Fruit fly (Drosophila melanogaster) whole organism, embryonic: ENCODE results near the gene CG46244.

Experiments
- CG11247 ChIP-seq: fragments of 200-800 bp; sonication (Bioruptor generic); IDR thresholded peaks from 2 replicates; pipeline ENCODE4 v1.3.6; 2022; ENCODE audit warnings: missing biosample characterization, missing genetic modification characterization
- CG11398 ChIP-seq: fragments of 200-800 bp; sonication (Bioruptor generic); optimal IDR thresholded peaks from 2 replicates; lab custom pipeline; 2016; ENCODE audit warnings: missing biosample characterization, missing genetic modification characterization
- CG12104 ChIP-seq: fragments of 200-800 bp; sonication (Bioruptor generic); optimal IDR thresholded peaks from 3 replicates; lab custom pipeline; 2016; ENCODE audit warnings: missing biosample characterization, missing genetic modification characterization
- CG12744 ChIP-seq: fragments of 200-800 bp; sonication (Bioruptor generic); optimal IDR thresholded peaks from 2 replicates; lab custom pipeline; 2016; ENCODE audit warnings: missing biosample characterization, missing genetic modification characterization
- CG13624 ChIP-seq: fragments of 200-800 bp; sonication (Bioruptor generic); optimal IDR thresholded peaks from 2 replicates; lab custom pipeline; 2016; ENCODE audit warnings: missing biosample characterization, missing genetic modification characterization
- CG15269 ChIP-seq: fragments of 200-800 bp; sonication (Bioruptor generic); optimal IDR thresholded peaks from 2 replicates; lab custom pipeline; 2018; ENCODE audit warnings: missing biosample characterization, mild to moderate bottlenecking, missing genetic modification characterization, moderate library complexity
- CG15514 ChIP-seq: fragments of 200-800 bp; sonication (Bioruptor generic); optimal IDR thresholded peaks from 3 replicates; lab custom pipeline; 2017; ENCODE audit warnings: missing biosample characterization, missing genetic modification characterization, mild to moderate bottlenecking, moderate library complexity, missing genetic modification reagents
- CG17361 ChIP-seq: fragments of 200-800 bp; sonication (Bioruptor generic); IDR thresholded peaks from 3 replicates; pipeline ENCODE4 v1.3.6; 2022; ENCODE audit warnings: missing biosample characterization, missing genetic modification characterization
- CG18619 ChIP-seq: fragments of 200-800 bp; sonication (Bioruptor generic); optimal IDR thresholded peaks from 3 replicates; lab custom pipeline; 2017; ENCODE audit warnings: missing biosample characterization, mild to moderate bottlenecking, missing genetic modification characterization
- CG31365 ChIP-seq: fragments of 200-800 bp; sonication (Bioruptor generic); optimal IDR thresholded peaks from 2 replicates; lab custom pipeline; 2018; ENCODE audit warnings: missing biosample characterization, mild to moderate bottlenecking, missing genetic modification characterization
- CG3163 ChIP-seq: fragments of 200-800 bp; sonication (Bioruptor generic); optimal IDR thresholded peaks from 3 replicates; lab custom pipeline; 2016; ENCODE audit warnings: missing biosample characterization, missing genetic modification characterization
- CG32767 ChIP-seq: fragments of 200-800 bp; sonication (Bioruptor generic); IDR thresholded peaks from 2 replicates; pipeline ENCODE4 v1.3.6; 2022; ENCODE audit warnings: missing biosample characterization, missing genetic modification characterization
- CG32772 ChIP-seq: fragments of 200-800 bp; sonication (Bioruptor generic); IDR thresholded peaks from 2 replicates; pipeline ENCODE4 v1.3.6; 2022; ENCODE audit warnings: missing biosample characterization, missing genetic modification characterization
- CG33557 ChIP-seq: fragments of 200-800 bp; sonication (Bioruptor generic); optimal IDR thresholded peaks from 2 replicates; lab custom pipeline; 2019; ENCODE audit warnings: missing biosample characterization, mild to moderate bottlenecking, missing genetic modification characterization, moderate library complexity
- CG34376 ChIP-seq: fragments of 200-800 bp; sonication (Bioruptor generic); optimal IDR thresholded peaks from 2 replicates; lab custom pipeline; 2018; ENCODE audit warnings: missing biosample characterization, mild to moderate bottlenecking, missing genetic modification characterization
- CG6654 ChIP-seq: fragments of 200-800 bp; sonication (Bioruptor generic); optimal IDR thresholded peaks from 2 replicates; lab custom pipeline; 2017; ENCODE audit warnings: missing biosample characterization, mild to moderate bottlenecking, missing genetic modification characterization
- CG7928 ChIP-seq: fragments of 200-800 bp; sonication (Bioruptor generic); optimal IDR thresholded peaks from 2 replicates; lab custom pipeline; 2017; ENCODE audit warnings: missing biosample characterization, mild to moderate bottlenecking, missing genetic modification characterization
- CG8281 ChIP-seq: fragments of 200-800 bp; sonication (Bioruptor generic); optimal IDR thresholded peaks from 2 replicates; lab custom pipeline; 2018; ENCODE audit warnings: missing biosample characterization, mild to moderate bottlenecking, missing genetic modification characterization, moderate library complexity
- CG8478 ChIP-seq: fragments of >200 bp; optimal IDR thresholded peaks from 2 replicates; lab custom pipeline; 2018
- CG9797 ChIP-seq: fragments of 200-800 bp; sonication (Bioruptor generic); optimal IDR thresholded peaks from 3 replicates; lab custom pipeline; 2018; ENCODE audit warnings: missing biosample characterization, mild to moderate bottlenecking, missing genetic modification characterization
- Camta ChIP-seq: fragments of 200-800 bp; sonication (Bioruptor generic); optimal IDR thresholded peaks from 2 replicates; lab custom pipeline; 2016; ENCODE audit warnings: missing biosample characterization, missing genetic modification characterization
- Dll ChIP-seq: fragments of 200-800 bp; sonication (Bioruptor generic); IDR thresholded peaks from 4 replicates; pipeline ENCODE4 v1.3.6; 2022; ENCODE audit warnings: missing biosample characterization, missing genetic modification characterization; ENCODE audit not compliant: partially characterized antibody
- Eip74EF ChIP-seq, 2 experiments: fragments of 200-800 bp in 1 of 2; fragments of >200 bp in 1 of 2; sonication (Bioruptor generic) in 1 of 2; optimal IDR thresholded peaks; 2 replicates each; lab custom pipeline; 2017 to 2019; ENCODE audit warnings: missing biosample characterization in 2 of 2, missing genetic modification characterization in 2 of 2, mild to moderate bottlenecking in 1 of 2, moderate library complexity in 1 of 2
- HLH3B ChIP-seq: fragments of 200-800 bp; sonication (Bioruptor generic); IDR thresholded peaks from 2 replicates; pipeline ENCODE4 v1.3.6; 2022; ENCODE audit warnings: missing biosample characterization, missing genetic modification characterization
- Myb ChIP-seq: fragments of 200-800 bp; sonication (Bioruptor generic); optimal IDR thresholded peaks from 2 replicates; lab custom pipeline; 2016; ENCODE audit warnings: missing biosample characterization, missing genetic modification characterization
- Oaz ChIP-seq: fragments of 200-800 bp; sonication (Bioruptor generic); IDR thresholded peaks from 2 replicates; pipeline ENCODE4 v1.3.6; 2022; ENCODE audit warnings: missing biosample characterization, missing genetic modification characterization
- Poxn ChIP-seq: fragments of 200-800 bp; sonication (Bioruptor generic); IDR thresholded peaks from 2 replicates; pipeline ENCODE4 v1.3.6; 2022; ENCODE audit warnings: missing biosample characterization, missing genetic modification characterization
- Rx ChIP-seq: fragments of 200-800 bp; sonication (Bioruptor generic); IDR thresholded peaks from 2 replicates; pipeline ENCODE4 v1.3.6; 2022; ENCODE audit warnings: missing biosample characterization, missing genetic modification characterization
- Sin3A ChIP-seq: fragments of >200 bp; optimal IDR thresholded peaks from 2 replicates; lab custom pipeline; 2018
- Sox102F ChIP-seq: fragments of 200-800 bp; sonication (Bioruptor generic); optimal IDR thresholded peaks from 2 replicates; lab custom pipeline; 2018; ENCODE audit warnings: missing biosample characterization, mild to moderate bottlenecking, missing genetic modification characterization, moderate library complexity
- Sry-β ChIP-seq: fragments of 200-800 bp; sonication (Bioruptor generic); optimal IDR thresholded peaks from 2 replicates; lab custom pipeline; 2018; ENCODE audit warnings: missing biosample characterization, mild to moderate bottlenecking, missing genetic modification characterization, moderate library complexity
- Ssrp ChIP-seq: fragments of 200-800 bp; sonication (Bioruptor generic); optimal IDR thresholded peaks from 2 replicates; lab custom pipeline; 2018; ENCODE audit warnings: missing biosample characterization, mild to moderate bottlenecking, missing genetic modification characterization, moderate library complexity
- Tbp ChIP-seq: fragments of >200 bp; optimal IDR thresholded peaks from 2 replicates; lab custom pipeline; 2018; ENCODE audit warnings: missing biosample characterization, missing genetic modification characterization
- Vsx1 ChIP-seq: fragments of 200-800 bp; sonication (Bioruptor generic); optimal IDR thresholded peaks from 2 replicates; lab custom pipeline; 2017; ENCODE audit warnings: missing biosample characterization, mild to moderate bottlenecking, missing genetic modification characterization, missing genetic modification reagents
- ato ChIP-seq: fragments of 200-800 bp; sonication (Bioruptor generic); IDR thresholded peaks from 2 replicates; pipeline ENCODE4 v1.3.6; 2022; ENCODE audit warnings: missing biosample characterization, missing genetic modification characterization; ENCODE audit not compliant: partially characterized antibody
- bowl ChIP-seq: fragments of 200-800 bp; sonication (Bioruptor generic); IDR thresholded peaks from 2 replicates; pipeline ENCODE4 v1.3.6; 2022; ENCODE audit warnings: missing biosample characterization, missing genetic modification characterization
- en ChIP-seq: fragments of 200-800 bp; sonication (Bioruptor generic); optimal IDR thresholded peaks from 2 replicates; lab custom pipeline; 2016; ENCODE audit warnings: missing biosample characterization, missing genetic modification characterization
- hth ChIP-seq: fragments of >200 bp; optimal IDR thresholded peaks from 2 replicates; lab custom pipeline; 2017; ENCODE audit warnings: inconsistent platforms
- jing ChIP-seq: fragments of 200-800 bp; sonication (Bioruptor generic); optimal IDR thresholded peaks from 2 replicates; lab custom pipeline; 2018; ENCODE audit warnings: missing biosample characterization, mild to moderate bottlenecking, missing genetic modification characterization
- lab ChIP-seq: fragments of 200-800 bp; sonication (Bioruptor generic); optimal IDR thresholded peaks from 3 replicates; lab custom pipeline; 2017; ENCODE audit warnings: missing biosample characterization, missing genetic modification characterization, mild to moderate bottlenecking, moderate library complexity, missing genetic modification reagents
- odd ChIP-seq: fragments of 200-800 bp; sonication (Bioruptor generic); optimal IDR thresholded peaks from 2 replicates; lab custom pipeline; 2017; ENCODE audit warnings: missing biosample characterization, mild to moderate bottlenecking, missing genetic modification characterization
- psq ChIP-seq: fragments of 200-800 bp; sonication (Bioruptor generic); optimal IDR thresholded peaks from 2 replicates; lab custom pipeline; 2017; ENCODE audit warnings: missing biosample characterization, missing genetic modification characterization
- pum ChIP-seq: fragments of 200-800 bp; sonication (Bioruptor generic); optimal IDR thresholded peaks from 2 replicates; lab custom pipeline; 2016; ENCODE audit warnings: missing biosample characterization, missing genetic modification characterization
- rib ChIP-seq: fragments of 200-800 bp; sonication (Bioruptor generic); IDR thresholded peaks from 2 replicates; pipeline ENCODE4 v1.3.6; 2022; ENCODE audit warnings: missing biosample characterization, missing genetic modification characterization
- sc ChIP-seq, 3 experiments: fragments of >200 bp in 2 of 3; fragments of 200-800 bp in 1 of 3; sonication (Bioruptor generic) in 1 of 3; optimal IDR thresholded peaks; 2 replicates in 2 of 3; 3 replicates in 1 of 3; lab custom pipeline; 2017; ENCODE audit warnings: mild to moderate bottlenecking in 1 of 3, missing biosample characterization in 1 of 3, missing genetic modification characterization in 1 of 3, missing genetic modification reagents in 1 of 3
- sd ChIP-seq: fragments of 200-800 bp; sonication (Bioruptor generic); optimal IDR thresholded peaks from 3 replicates; lab custom pipeline; 2018; ENCODE audit warnings: missing biosample characterization, mild to moderate bottlenecking, missing genetic modification characterization, moderate library complexity
- tap ChIP-seq: fragments of 200-800 bp; optimal IDR thresholded peaks from 3 replicates; lab custom pipeline; 2019; ENCODE audit warnings: missing biosample characterization, mild to moderate bottlenecking, missing genetic modification characterization, moderate library complexity
- tio ChIP-seq: fragments of 200-800 bp; sonication (Bioruptor generic); optimal IDR thresholded peaks from 2 replicates; lab custom pipeline; 2017; ENCODE audit warnings: missing biosample characterization, missing genetic modification characterization, inconsistent platforms
- wek ChIP-seq: fragments of 200-800 bp; sonication (Bioruptor generic); optimal IDR thresholded peaks from 3 replicates; lab custom pipeline; 2018; ENCODE audit warnings: missing biosample characterization, mild to moderate bottlenecking, missing genetic modification characterization, moderate library complexity
- zf30C ChIP-seq: fragments of 200-800 bp; sonication (Bioruptor generic); optimal IDR thresholded peaks from 3 replicates; lab custom pipeline; 2018; ENCODE audit warnings: missing biosample characterization, mild to moderate bottlenecking, missing genetic modification characterization

Gene CG46244

dm6 chr2L:19758511-19759128 is 152.3 kb downstream of the CG46244 start, which contains the start of the genes CG10628 and Dus3 (continued):
- peak; percentile 91 for TF ChIP-seq Sox102F
- peak; percentile 83 for TF ChIP-seq en (GFP tag; lab: Kevin White, UChicago)
- TF ChIP-seq pum (GFP tag; lab: Kevin White, UChicago), result peak; percentile 95
- peak; percentile 77 for TF ChIP-seq Dll
- TF ChIP-seq CG34376 (GFP tag; lab: Kevin White, UChicago), result peak; percentile 92
- peak; percentile 79; the same call in 1 of the 2 replicates for TF ChIP-seq CG32767 (GFP tag; lab: Robert Waterston, UW)
- TF ChIP-seq Ssrp, result peak; percentile 86
- peak; percentile 53 for TF ChIP-seq wek (GFP tag; lab: Kevin White, UChicago)
- TF ChIP-seq Tbp, result no peak
- TF ChIP-seq Vsx1, result no peak
- TF ChIP-seq CG17361 (GFP tag; lab: Robert Waterston, UW), result peak; percentile 93
- TF ChIP-seq CG15514 (GFP tag; lab: Kevin White, UChicago), result peak; percentile 83
- TF ChIP-seq CG8478 (lab: Kevin White, UChicago), result no peak
- TF ChIP-seq hth, result no peak
- peak; percentile 83 for TF ChIP-seq jing
- peak; percentile 97 for TF ChIP-seq sd (tag; lab: Kevin White, UChicago)
- TF ChIP-seq psq, result peak; percentile 68
- TF ChIP-seq CG33557 (GFP tag; lab: Kevin White, UChicago), result peak; percentile 73
- peak; percentile 75 for TF ChIP-seq CG12744
- peak; percentile 66; the same call in 1 of the 2 replicates for TF ChIP-seq bowl
- no peak for TF ChIP-seq tio
- peak; percentile 88 for TF ChIP-seq Rx
- TF ChIP-seq tap, result peak; percentile 84
- TF ChIP-seq HLH3B, result peak; percentile 87
- TF ChIP-seq CG18619 (GFP tag; lab: Kevin White, UChicago), result peak; percentile 83
- TF ChIP-seq Myb, result peak; percentile 73
- no peak for TF ChIP-seq sc (optimal IDR thresholded peaks at IDR 0.05; lab: Kevin White, UChicago)
- TF ChIP-seq sc (GFP tag; optimal IDR thresholded peaks at IDR 0.05; lab: Kevin White, UChicago), result peak; percentile 76
- peak; percentile 94 for TF ChIP-seq CG13624 (GFP tag; lab: Kevin White, UChicago)
- peak; percentile 72 for TF ChIP-seq CG12104 (GFP tag; lab: Kevin White, UChicago)
- peak; percentile 89 for TF ChIP-seq CG11247 (GFP tag; lab: Robert Waterston, UW)
- peak; percentile 88 for TF ChIP-seq CG15269 (tag; lab: Kevin White, UChicago)
- peak; percentile 79 for TF ChIP-seq CG8281 (tag; lab: Kevin White, UChicago)
- peak; percentile 91 for TF ChIP-seq CG32772
- peak; percentile 94 for TF ChIP-seq rib (GFP tag; lab: Robert Waterston, UW)
- peak; percentile 83 for TF ChIP-seq Oaz
- peak; percentile 92 for TF ChIP-seq Camta (GFP tag; lab: Kevin White, UChicago)
- TF ChIP-seq CG9797 (GFP tag; lab: Kevin White, UChicago), result peak; percentile 21
- peak; percentile 82 for TF ChIP-seq CG6654
- peak in 1 of 2 experiments; percentile 78 for TF ChIP-seq Eip74EF (GFP tag; optimal IDR thresholded peaks at IDR 0.05; lab: Kevin White, UChicago)
- TF ChIP-seq ato, result no peak
- TF ChIP-seq CG31365, result peak; percentile 49
- peak; percentile 75 for TF ChIP-seq CG3163 (GFP tag; lab: Kevin White, UChicago)
- peak; percentile 95 for TF ChIP-seq lab
- TF ChIP-seq zf30C (GFP tag; lab: Kevin White, UChicago), result no peak
- TF ChIP-seq Sry-β (GFP tag; lab: Kevin White, UChicago), result peak; percentile 91
- peak; percentile 73 for TF ChIP-seq odd (GFP tag; lab: Kevin White, UChicago)
- peak; percentile 81 for TF ChIP-seq Poxn
- peak; percentile 87 for TF ChIP-seq CG11398 (GFP tag; lab: Kevin White, UChicago)
- peak; percentile 69 for TF ChIP-seq CG7928 (GFP tag; lab: Kevin White, UChicago)
- peak; percentile 77 for TF ChIP-seq Sin3A (lab: Kevin White, UChicago)
